Fruit fly (Drosophila melanogaster): ENCODE results near the gene CG42592.
A peak's percentile ranks its signal among the peaks of the same experiment; 100 is the strongest.

DNA sequence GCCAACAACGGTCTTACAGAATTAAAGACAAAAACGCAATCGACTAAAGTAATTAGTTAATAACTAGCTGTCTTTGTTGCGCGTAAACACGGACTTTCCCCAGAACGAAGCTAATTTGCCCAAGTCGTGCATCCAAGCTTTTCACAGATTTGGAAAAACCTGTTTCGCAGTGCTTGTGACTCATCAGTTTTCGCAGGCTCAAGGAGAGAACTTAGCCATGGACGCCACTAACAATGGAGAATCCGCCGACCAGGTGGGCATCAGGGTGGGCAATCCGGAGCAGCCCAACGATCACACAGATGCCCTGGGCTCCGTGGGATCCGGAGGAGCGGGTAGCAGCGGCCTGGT is 36.4 kb downstream of the CG42592 start:
- TF ChIP-seq CG12768 (GFP tag; optimal IDR thresholded peaks at IDR 0.05) (no peak), Hr96 (GFP tag; optimal IDR thresholded peaks at IDR 0.05) (no peak), bab1 (GFP tag; optimal IDR thresholded peaks at IDR 0.05) (peak; percentile 14), CG5204 (GFP tag; optimal IDR thresholded peaks at IDR 0.05) (no peak), CG7101 (tag; optimal IDR thresholded peaks at IDR 0.05) (no peak), cnc (optimal IDR thresholded peaks at IDR 0.05) (peak in 1 of 2 experiments; percentile 83), Crg-1 (GFP tag; optimal IDR thresholded peaks at IDR 0.05) (no peak), ovo (GFP tag; optimal IDR thresholded peaks at IDR 0.05) (no peak), CG14711 (tag; optimal IDR thresholded peaks at IDR 0.05) (no peak), pad (GFP tag; optimal IDR thresholded peaks at IDR 0.05) (no peak), kay (GFP tag; ENCODE audit: borderline replicate concordance) (no peak)

Measured in whole organism, adult.